Worm (Caenorhabditis elegans): ENCODE measurements around the gene B0495.9.

DNA sequence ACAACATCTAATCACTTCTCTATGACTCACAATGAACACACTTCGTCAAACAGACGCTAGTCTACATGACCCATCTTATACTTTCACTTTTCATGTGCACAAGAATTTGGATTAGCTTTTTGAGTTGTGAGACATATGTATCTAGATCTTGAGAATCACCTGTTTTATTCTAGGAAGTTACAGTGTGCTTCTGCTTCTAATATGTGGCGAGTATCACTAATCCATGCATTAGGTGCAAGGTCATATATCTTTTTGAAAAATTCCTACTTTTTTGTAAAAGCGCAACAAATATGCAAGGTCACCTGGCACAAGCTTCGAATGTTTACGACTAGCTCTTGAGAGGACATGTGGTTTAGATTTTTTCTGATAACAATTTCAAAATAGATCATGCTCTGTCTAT lies 32.8 kb downstream of the B0495.9 start:
- TF ChIP-seq ceh-13 (GFP tag; optimal IDR thresholded peaks at IDR 0.05) (no peak), aly-1 (tag; optimal IDR thresholded peaks at IDR 0.05) (no peak), B0310.2 (tag; optimal IDR thresholded peaks at IDR 0.05) (no peak), flt-1 (GFP tag; IDR thresholded peaks at IDR 0.05) (no peak), hmbx-1 (tag; optimal IDR thresholded peaks at IDR 0.05) (no peak), ama-1 (optimal IDR thresholded peaks at IDR 0.05) (no peak)
